Fruit fly (Drosophila melanogaster): ENCODE results near the gene sip2.

DNA sequence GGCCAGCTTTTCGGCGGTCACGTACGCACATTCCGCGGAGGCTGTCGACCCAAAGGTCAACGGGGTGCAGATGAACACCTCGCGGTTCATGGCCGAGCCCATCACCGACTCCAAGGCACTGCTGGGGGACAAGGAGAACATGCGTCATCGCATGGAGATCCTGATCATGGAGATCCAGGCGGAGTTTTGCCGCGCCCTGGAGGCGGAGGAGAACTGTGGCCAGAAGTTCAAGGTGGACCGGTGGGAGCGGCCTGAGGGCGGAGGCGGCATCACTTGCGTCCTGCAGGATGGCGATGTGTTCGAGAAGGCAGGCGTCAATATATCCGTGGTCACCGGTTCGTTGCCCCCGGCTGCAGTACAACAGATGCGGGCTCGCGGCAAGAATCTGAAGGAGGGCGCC is 758 bp upstream of the sip2 start:
- TF ChIP-seq CG11617 (GFP tag; optimal IDR thresholded peaks at IDR 0.05) (no peak), Hr96 (GFP tag; optimal IDR thresholded peaks at IDR 0.05) (no peak), kay (GFP tag; ENCODE audit: borderline replicate concordance) (no peak), cnc (optimal IDR thresholded peaks at IDR 0.05) (no peak), Clk (GFP tag; optimal IDR thresholded peaks at IDR 0.05) (no peak), CG1620 (GFP tag; optimal IDR thresholded peaks at IDR 0.05) (no peak)
